Worm (Caenorhabditis elegans) whole organism, L2 larva: Measurements from ENCODE around the gene C01G5.5.

ENCODE experiments used
- C34F6.9 ChIP-seq: fragments of 150-350 bp; optimal IDR thresholded peaks from 2 replicates; lab custom pipeline; 2014; ENCODE audit warnings: missing biosample characterization, missing genetic modification characterization
- elt-3 ChIP-seq: sonication (generic microtip); optimal IDR thresholded peaks from 2 replicates; lab custom pipeline; 2017; ENCODE audit warnings: missing biosample characterization, missing genetic modification characterization
- fos-1 ChIP-seq: fragments of 150-350 bp; optimal IDR thresholded peaks from 2 replicates; lab custom pipeline; 2014; ENCODE audit warnings: missing biosample characterization, missing genetic modification characterization

The C01G5.5 gene

ce11 chrIV:6574343-6574742 lies 49.9 kb downstream of the C01G5.5 start:
- TF ChIP-seq elt-3 (tag; lab: Kevin White, UChicago), result no peak
- TF ChIP-seq C34F6.9, result peak; percentile 12
- peak; percentile 42 for TF ChIP-seq fos-1 (tag; lab: Kevin White, UChicago)
